Worm (Caenorhabditis elegans): ENCODE measurements around the gene pll-1.

The pll-1 gene

DNA sequence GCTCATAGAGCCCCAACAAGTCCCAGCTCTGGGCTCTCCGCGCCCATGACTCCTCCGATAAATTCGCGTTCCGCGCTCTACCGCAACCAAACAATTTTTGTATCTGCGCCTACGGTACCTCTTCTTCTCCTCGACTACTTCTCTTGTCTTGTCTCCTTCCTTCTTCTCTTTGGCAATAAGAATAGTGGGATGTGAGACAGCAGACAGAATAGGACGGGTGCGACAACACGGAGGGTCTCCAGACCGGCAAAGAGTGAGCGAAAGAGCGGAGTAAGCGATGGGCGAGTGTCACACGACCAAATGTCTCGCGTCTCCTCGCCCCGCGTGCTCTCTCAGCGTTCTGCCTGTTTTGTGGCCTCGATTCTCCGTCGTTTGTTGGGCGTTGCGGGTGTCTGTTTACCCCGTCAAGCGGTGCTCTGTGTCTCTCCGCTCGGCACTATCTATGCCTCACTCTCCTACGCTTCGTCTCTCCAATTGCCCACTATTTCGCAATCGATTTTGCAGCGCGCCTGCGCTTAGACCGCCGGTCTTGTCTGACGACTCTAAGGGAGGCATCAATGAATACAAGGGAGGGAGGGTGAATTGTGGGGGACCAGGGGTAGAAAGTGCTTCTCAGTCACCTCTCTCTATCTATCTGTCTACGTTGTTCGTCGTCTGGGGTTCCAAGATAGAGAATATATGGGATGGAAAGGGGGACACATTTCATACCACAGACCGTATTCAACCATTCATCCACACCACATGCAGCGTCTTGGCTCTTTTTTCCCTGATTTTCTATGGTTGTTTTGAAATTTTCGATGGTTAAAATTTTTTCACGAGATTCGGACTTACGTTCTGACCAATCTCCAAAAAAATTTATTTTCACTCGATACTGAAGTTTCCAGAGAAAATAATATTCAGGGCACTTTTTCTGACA, 10.9 kb upstream of the pll-1 start, which contains the start of gene gei-4 (continued):
- TF ChIP-seq pha-4 (GFP tag; IDR thresholded peaks at IDR 0.05) (peak; percentile 63; the same call in 1 of the 2 replicates), pha-4 (tag; optimal IDR thresholded peaks at IDR 0.05) (no peak), nhr-41 (GFP tag; IDR thresholded peaks at IDR 0.05) (no peak), ceh-62 (tag; optimal IDR thresholded peaks at IDR 0.05) (no peak)

DNA sequence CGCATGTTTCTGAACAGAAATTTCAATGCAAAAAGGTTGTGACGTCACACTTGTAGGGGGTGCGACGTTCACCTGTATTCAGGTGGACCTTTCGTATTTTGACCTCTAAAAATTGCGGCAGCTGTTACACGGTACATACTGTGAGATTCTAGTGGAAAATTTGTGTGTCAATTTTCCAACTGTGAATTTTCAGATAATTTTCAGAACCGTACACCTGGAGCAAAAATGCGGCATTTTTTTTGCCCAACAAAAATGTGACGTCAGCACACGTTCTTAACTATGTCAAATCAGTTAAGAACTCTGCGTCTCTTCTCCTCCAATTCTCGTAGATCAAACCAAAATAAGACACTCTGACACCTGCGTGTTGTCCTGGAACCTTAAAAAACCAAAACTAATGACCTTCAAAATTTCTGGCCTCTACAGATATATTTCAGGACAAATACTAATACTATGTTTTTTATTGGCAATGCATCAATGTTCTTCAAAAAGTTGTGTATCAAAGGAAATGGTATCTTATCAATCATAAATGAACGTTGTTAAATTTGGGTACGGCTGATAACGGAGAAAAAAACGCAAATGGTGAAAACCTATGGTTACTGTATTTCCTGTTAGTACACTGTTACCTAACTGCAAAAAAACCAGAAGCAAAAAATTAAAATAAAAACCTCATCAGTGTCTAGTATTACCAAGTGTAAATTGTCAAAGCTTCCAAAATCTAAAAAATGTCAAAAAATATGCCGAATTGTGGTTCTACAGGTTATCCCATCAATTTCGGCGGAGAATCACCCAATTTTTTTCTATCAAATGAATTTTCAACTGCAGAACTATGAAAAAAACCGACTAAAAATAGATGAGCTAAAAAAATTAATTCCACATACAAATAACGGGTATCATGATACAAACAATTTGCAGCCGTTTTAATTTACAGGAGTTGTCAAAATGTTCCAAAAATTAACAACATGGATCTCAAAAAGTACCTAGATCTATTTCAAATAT, 8.5 kb upstream of the pll-1 start:
- TF ChIP-seq mdt-29 (GFP tag; IDR thresholded peaks at IDR 0.05) (0 out of 2 replicates have a peak, but pooled peaks have one; percentile 12), nhr-76 (tag; optimal IDR thresholded peaks at IDR 0.05) (no peak), zip-2 (tag; optimal IDR thresholded peaks at IDR 0.05) (no peak), F26F4.8 (GFP tag; conservative IDR thresholded peaks at IDR 0.05) (no peak), nhr-77 (tag; optimal IDR thresholded peaks at IDR 0.05) (peak; percentile 37), pqm-1 (tag; optimal IDR thresholded peaks at IDR 0.05) (peak; percentile 87), F10B5.3 (tag; optimal IDR thresholded peaks at IDR 0.05) (no peak), fos-1 (tag; optimal IDR thresholded peaks at IDR 0.05) (no peak), spr-3 (GFP tag; optimal IDR thresholded peaks at IDR 0.05) (no peak), daf-16 (GFP tag; optimal IDR thresholded peaks at IDR 0.05) (no peak), daf-16 (tag; optimal IDR thresholded peaks at IDR 0.05) (peak; percentile 73), set-16 (GFP tag; IDR thresholded peaks at IDR 0.05) (no peak), nhr-28 (tag; optimal IDR thresholded peaks at IDR 0.05) (peak; percentile 65), arid-1 (GFP tag; conservative IDR thresholded peaks at IDR 0.05) (0 out of 2 replicates have a peak, but pooled peaks have one; percentile 17), lsy-2 (tag; optimal IDR thresholded peaks at IDR 0.05) (peak in 1 of 2 experiments; percentile 37), php-3 (GFP tag; IDR thresholded peaks at IDR 0.05) (peak; percentile 52; the same call in 1 of the 2 replicates), rbr-2 (tag; optimal IDR thresholded peaks at IDR 0.05) (no peak), mes-2 (tag; optimal IDR thresholded peaks at IDR 0.05; ENCODE audit: poor library complexity, severe bottlenecking) (peak; percentile 16), dve-1 (tag; optimal IDR thresholded peaks at IDR 0.05; ENCODE audit: insufficient read depth) (peak; percentile 54), lin-1 (GFP tag; IDR thresholded peaks at IDR 0.05) (no peak), zip-11 (GFP tag; IDR thresholded peaks at IDR 0.05) (no peak), duxl-1 (tag; optimal IDR thresholded peaks at IDR 0.05; ENCODE audit: poor library complexity) (peak; percentile 18), ctbp-1 (GFP tag; IDR thresholded peaks at IDR 0.05) (no peak), snpc-1.2 (GFP tag; IDR thresholded peaks at IDR 0.05) (0 out of 2 replicates have a peak, but pooled peaks have one; percentile 14), unc-62 (GFP tag; optimal IDR thresholded peaks at IDR 0.05 in 1 of 2) (peak in 1 of 2 experiments; percentile 94), unc-62 (tag; optimal IDR thresholded peaks at IDR 0.05) (no peak), Y105C5A.15 (GFP tag; IDR thresholded peaks at IDR 0.05) (no peak), hlh-11 (tag; optimal IDR thresholded peaks at IDR 0.05) (peak; percentile 32), mep-1 (tag; optimal IDR thresholded peaks at IDR 0.05) (peak; percentile 11), pha-4 (GFP tag; IDR thresholded peaks at IDR 0.05) (no peak), pha-4 (tag; optimal IDR thresholded peaks at IDR 0.05) (no peak), T26A8.4 (GFP tag; IDR thresholded peaks at IDR 0.05) (peak; percentile 45), dmd-9 (GFP tag; IDR thresholded peaks at IDR 0.05) (0 out of 2 replicates have a peak, but pooled peaks have one; percentile 41), egl-43 (GFP tag; IDR thresholded peaks at IDR 0.05) (peak; percentile 65; the same call in 1 of the 2 replicates), cey-2 (tag; optimal IDR thresholded peaks at IDR 0.05; ENCODE audit: borderline replicate concordance, insufficient read depth) (no peak), lin-38 (GFP tag; IDR thresholded peaks at IDR 0.05) (peak; percentile 6; the same call in 1 of the 2 replicates), nhr-48 (tag; optimal IDR thresholded peaks at IDR 0.05) (peak; percentile 18), hlh-30 (tag; optimal IDR thresholded peaks at IDR 0.05; ENCODE audit: insufficient read depth) (peak; percentile 1), dmd-6 (GFP tag; IDR thresholded peaks at IDR 0.05) (0 out of 2 replicates have a peak, but pooled peaks have one; percentile 24), T20F7.1 (GFP tag; optimal IDR thresholded peaks at IDR 0.05) (peak; percentile 12), mdl-1 (tag; optimal IDR thresholded peaks at IDR 0.05) (peak in 1 of 2 experiments; percentile 4)
